Worm (Caenorhabditis elegans) whole organism, mixed stage, embryonic: Measurements from ENCODE around the gene ZK822.9.

Experiments
- ceh-43 ChIP-seq: fragments of 200-800 bp; sonication (Bioruptor generic); optimal IDR thresholded peaks from 2 replicates; lab custom pipeline; 2018; ENCODE audit warnings: mild to moderate bottlenecking, missing genetic modification characterization, moderate library complexity, missing compliant biosample characterization
- ces-1 ChIP-seq: fragments of 150-350 bp; optimal IDR thresholded peaks from 2 replicates; lab custom pipeline; 2014; ENCODE audit warnings: missing biosample characterization, missing genetic modification reagents, missing genetic modification characterization
- elt-1 ChIP-seq: sonication (generic microtip); optimal IDR thresholded peaks from 2 replicates; lab custom pipeline; 2017; ENCODE audit warnings: missing genetic modification characterization, mild to moderate bottlenecking, missing compliant biosample characterization, antibody characterized with exemption, moderate library complexity, borderline replicate concordance; ENCODE audit not compliant: insufficient read depth
- lin-13 ChIP-seq: fragments of 150-350 bp; optimal IDR thresholded peaks from 2 replicates; lab custom pipeline; 2014; ENCODE audit warnings: missing biosample characterization, missing genetic modification characterization
- lsy-2 ChIP-seq: fragments of 150-350 bp; optimal IDR thresholded peaks from 2 replicates; lab custom pipeline; 2014; ENCODE audit warnings: missing biosample characterization, missing genetic modification characterization
- mab-5 ChIP-seq: fragments of 150-350 bp; optimal IDR thresholded peaks from 2 replicates; lab custom pipeline; 2014; ENCODE audit warnings: missing biosample characterization, missing genetic modification characterization
- snpc-4 ChIP-seq: fragments of 150-350 bp; optimal IDR thresholded peaks from 2 replicates; lab custom pipeline; 2014; ENCODE audit warnings: missing biosample characterization, missing genetic modification characterization
- unc-120 ChIP-seq: sonication (generic microtip); optimal IDR thresholded peaks from 2 replicates; lab custom pipeline; 2017; ENCODE audit warnings: missing genetic modification characterization, missing compliant biosample characterization; ENCODE audit not compliant: poor library complexity, severe bottlenecking
- unc-62 ChIP-seq: fragments of 150-350 bp; optimal IDR thresholded peaks from 2 replicates; lab custom pipeline; 2014; ENCODE audit warnings: missing biosample characterization, missing genetic modification reagents, missing genetic modification characterization
- ztf-11 ChIP-seq: fragments of 150-350 bp; optimal IDR thresholded peaks from 2 replicates; lab custom pipeline; 2014; ENCODE audit warnings: missing biosample characterization, missing genetic modification characterization

DNA sequence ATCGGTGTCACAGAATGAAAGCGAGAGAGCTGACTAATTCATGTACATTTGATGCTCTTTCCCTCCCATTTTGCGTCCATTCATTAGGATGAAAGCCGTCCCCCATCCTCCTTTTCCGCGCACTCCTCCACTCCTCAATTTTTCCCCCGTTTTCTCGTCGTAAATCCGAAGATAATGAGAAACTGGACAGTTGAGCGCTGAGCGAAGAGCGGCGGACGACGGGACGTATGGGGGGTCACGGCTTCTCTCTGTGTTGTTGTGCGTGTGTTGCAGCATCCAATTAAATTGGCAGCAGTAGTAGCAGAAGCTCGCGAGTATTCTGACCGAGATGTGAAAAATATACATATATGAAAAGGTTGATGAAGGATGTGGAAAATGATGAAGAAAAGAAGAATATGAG, 43.8 kb upstream of the ZK822.9 start:
- no peak for TF ChIP-seq ceh-43
- no peak for TF ChIP-seq unc-120 (tag; lab: Kevin White, UChicago)
- no peak for TF ChIP-seq lsy-2 (tag; lab: Kevin White, UChicago)
- peak; percentile 58 for TF ChIP-seq ces-1 (GFP tag; lab: Kevin White, UChicago)
- TF ChIP-seq snpc-4 (tag; lab: Kevin White, UChicago) = no peak
- no peak for TF ChIP-seq mab-5 (tag; lab: Kevin White, UChicago)
- no peak for TF ChIP-seq ztf-11 (tag; lab: Kevin White, UChicago)
- TF ChIP-seq unc-62 (GFP tag; lab: Kevin White, UChicago) = no peak
- TF ChIP-seq lin-13 = no peak
- TF ChIP-seq elt-1 (tag; lab: Kevin White, UChicago) = no peak
